Fruit fly (Drosophila melanogaster): Measurements from ENCODE around the gene Dnaaf6.

Gene Dnaaf6

dm6 chr3L:14634773-14635563 lies 49.6 kb upstream of the Dnaaf6 start (continued):
- no peak for TF ChIP-seq fd3F (GFP tag; optimal IDR thresholded peaks at IDR 0.05)
- no peak for TF ChIP-seq tup (GFP tag; optimal IDR thresholded peaks at IDR 0.05)
- TF ChIP-seq wdn (GFP tag; IDR thresholded peaks at IDR 0.05): no peak
- no peak for TF ChIP-seq danr (GFP tag; IDR thresholded peaks at IDR 0.05)
- peak; percentile 77 for TF ChIP-seq CG2678 (tag; optimal IDR thresholded peaks at IDR 0.05)
- no peak for TF ChIP-seq pzg (GFP tag; optimal IDR thresholded peaks at IDR 0.05)
- TF ChIP-seq Hey (tag; optimal IDR thresholded peaks at IDR 0.05): no peak
- TF ChIP-seq cato (GFP tag; optimal IDR thresholded peaks at IDR 0.05; ENCODE audit: borderline replicate concordance): peak; percentile 36
- TF ChIP-seq aop (GFP tag; IDR thresholded peaks at IDR 0.05): 0 out of 2 replicates have a peak, but pooled peaks have one; percentile 14
- peak; percentile 65 for TF ChIP-seq CG4820 (GFP tag; optimal IDR thresholded peaks at IDR 0.05)
- peak; percentile 28 for TF ChIP-seq CG18619 (GFP tag; optimal IDR thresholded peaks at IDR 0.05)
- TF ChIP-seq CG1832 (GFP tag; optimal IDR thresholded peaks at IDR 0.05): no peak
- no peak for TF ChIP-seq Hand (GFP tag; optimal IDR thresholded peaks at IDR 0.05)
- TF ChIP-seq CG12299 (tag; optimal IDR thresholded peaks at IDR 0.05): peak; percentile 6
- TF ChIP-seq otp (GFP tag; IDR thresholded peaks at IDR 0.05): no peak
- TF ChIP-seq Sin3A (optimal IDR thresholded peaks at IDR 0.05): no peak
- TF ChIP-seq shn (GFP tag; optimal IDR thresholded peaks at IDR 0.05): no peak
- no peak for TF ChIP-seq hkb (optimal IDR thresholded peaks at IDR 0.05)
- TF ChIP-seq hkb (GFP tag; IDR thresholded peaks at IDR 0.05): 0 out of 2 replicates have a peak, but pooled peaks have one; percentile 35
- no peak for TF ChIP-seq Antp (GFP tag; optimal IDR thresholded peaks at IDR 0.05)
- TF ChIP-seq abd-A (tag; optimal IDR thresholded peaks at IDR 0.05): peak; percentile 43
- TF ChIP-seq dati (GFP tag; IDR thresholded peaks at IDR 0.05): no peak
- no peak for TF ChIP-seq H15 (GFP tag; IDR thresholded peaks at IDR 0.05)
- peak; percentile 36 for TF ChIP-seq CG18599 (GFP tag; optimal IDR thresholded peaks at IDR 0.05)
- no peak for TF ChIP-seq Side (GFP tag; optimal IDR thresholded peaks at IDR 0.05)
- peak; percentile 47 for TF ChIP-seq Camta (GFP tag; optimal IDR thresholded peaks at IDR 0.05)
- no peak for TF ChIP-seq emc (GFP tag; optimal IDR thresholded peaks at IDR 0.05)
- TF ChIP-seq Sry-β (GFP tag; optimal IDR thresholded peaks at IDR 0.05): no peak
- TF ChIP-seq E2f1 (GFP tag; IDR thresholded peaks at IDR 0.05): peak; percentile 45
- no peak for TF ChIP-seq CG11085 (GFP tag; IDR thresholded peaks at IDR 0.05)
- no peak for TF ChIP-seq ato (GFP tag; IDR thresholded peaks at IDR 0.05; ENCODE audit: partially characterized antibody)
- peak; percentile 93 for TF ChIP-seq CG17361 (GFP tag; IDR thresholded peaks at IDR 0.05)
- TF ChIP-seq CG34422 (GFP tag; IDR thresholded peaks at IDR 0.05): 0 out of 3 replicates have a peak, but pooled peaks have one; percentile 67
- no peak for TF ChIP-seq CG6654 (GFP tag; optimal IDR thresholded peaks at IDR 0.05)
- no peak for TF ChIP-seq pita (GFP tag; optimal IDR thresholded peaks at IDR 0.05)
- peak; percentile 63 for TF ChIP-seq CG3065 (GFP tag; optimal IDR thresholded peaks at IDR 0.05)
- no peak for TF ChIP-seq CG14441 (GFP tag; IDR thresholded peaks at IDR 0.05)
- no peak for TF ChIP-seq CG4854 (GFP tag; optimal IDR thresholded peaks at IDR 0.05)
- no peak for TF ChIP-seq schlank (tag; optimal IDR thresholded peaks at IDR 0.05)
- peak; percentile 79 for TF ChIP-seq CG4424 (GFP tag; optimal IDR thresholded peaks at IDR 0.05)
- no peak for TF ChIP-seq CG3847 (GFP tag; IDR thresholded peaks at IDR 0.05)
- no peak for TF ChIP-seq fd64A (GFP tag; optimal IDR thresholded peaks at IDR 0.05)
- TF ChIP-seq dmrt99B (tag; optimal IDR thresholded peaks at IDR 0.05): peak; percentile 63
- peak; percentile 19 for TF ChIP-seq CTCF (GFP tag; optimal IDR thresholded peaks at IDR 0.05)
- TF ChIP-seq Asciz (GFP tag; optimal IDR thresholded peaks at IDR 0.05): peak; percentile 23
- TF ChIP-seq slou (GFP tag; optimal IDR thresholded peaks at IDR 0.05): no peak
- TF ChIP-seq CG33557 (GFP tag; optimal IDR thresholded peaks at IDR 0.05): peak; percentile 93
- peak; percentile 62 for TF ChIP-seq Nf-YB (GFP tag; optimal IDR thresholded peaks at IDR 0.05)
- peak; percentile 39 for TF ChIP-seq trh (GFP tag; optimal IDR thresholded peaks at IDR 0.05)
- TF ChIP-seq CG7357 (GFP tag; IDR thresholded peaks at IDR 0.05): 0 out of 3 replicates have a peak, but pooled peaks have one; percentile 37
- 0 out of 2 replicates have a peak, but pooled peaks have one; percentile 11 for TF ChIP-seq ap (GFP tag; IDR thresholded peaks at IDR 0.05)
